Fruit fly (Drosophila melanogaster) whole organism, embryonic: Measurements from ENCODE around the gene mRpL30.

Experiments used
- CG10147 ChIP-seq: fragments of 200-800 bp; sonication (Bioruptor generic); optimal IDR thresholded peaks from 2 replicates; lab custom pipeline; 2019; ENCODE audit warnings: missing biosample characterization, mild to moderate bottlenecking, missing genetic modification characterization, moderate library complexity
- CG10431 ChIP-seq: fragments of 200-800 bp; sonication (Bioruptor generic); optimal IDR thresholded peaks from 3 replicates; lab custom pipeline; 2018; ENCODE audit warnings: missing biosample characterization, mild to moderate bottlenecking, missing genetic modification characterization
- CG12071 ChIP-seq: fragments of 200-800 bp; sonication (Bioruptor generic); optimal IDR thresholded peaks from 3 replicates; lab custom pipeline; 2018; ENCODE audit warnings: missing biosample characterization, mild to moderate bottlenecking, missing genetic modification characterization
- CG14860 ChIP-seq: fragments of 200-800 bp; sonication (Bioruptor generic); IDR thresholded peaks from 3 replicates; pipeline ENCODE4 v1.3.6; 2022; ENCODE audit warnings: missing biosample characterization, missing genetic modification characterization; ENCODE audit not compliant: partially characterized antibody
- CG1602 ChIP-seq: fragments of 200-800 bp; sonication (Bioruptor generic); optimal IDR thresholded peaks from 3 replicates; lab custom pipeline; 2016; ENCODE audit warnings: missing biosample characterization, missing genetic modification characterization
- CG1603 ChIP-seq: fragments of 200-800 bp; sonication (Bioruptor generic); optimal IDR thresholded peaks from 2 replicates; lab custom pipeline; 2019; ENCODE audit warnings: missing biosample characterization, mild to moderate bottlenecking, missing genetic modification characterization, moderate library complexity
- CG17385 ChIP-seq: fragments of 200-800 bp; sonication (Bioruptor generic); optimal IDR thresholded peaks from 3 replicates; lab custom pipeline; 2018; ENCODE audit warnings: missing biosample characterization, mild to moderate bottlenecking, missing genetic modification characterization
- CG1832 ChIP-seq: fragments of 200-800 bp; sonication (Bioruptor generic); optimal IDR thresholded peaks from 2 replicates; lab custom pipeline; 2017; ENCODE audit warnings: missing biosample characterization, mild to moderate bottlenecking, missing genetic modification characterization, inconsistent platforms
- CG2202 ChIP-seq: fragments of 200-800 bp; sonication (Bioruptor generic); optimal IDR thresholded peaks from 2 replicates; lab custom pipeline; 2018; ENCODE audit warnings: missing biosample characterization, mild to moderate bottlenecking, missing genetic modification characterization
- CG2889 ChIP-seq: fragments of 200-800 bp; sonication (Bioruptor generic); IDR thresholded peaks from 3 replicates; pipeline ENCODE4 v1.3.6; 2022; ENCODE audit warnings: missing biosample characterization, missing genetic modification characterization
- CG3281 ChIP-seq: fragments of 200-800 bp; sonication (Bioruptor generic); optimal IDR thresholded peaks from 3 replicates; lab custom pipeline; 2017; ENCODE audit warnings: missing biosample characterization, mild to moderate bottlenecking, missing genetic modification characterization
- CG33213 ChIP-seq: fragments of 200-800 bp; sonication (Bioruptor generic); optimal IDR thresholded peaks from 3 replicates; lab custom pipeline; 2016; ENCODE audit warnings: missing biosample characterization, missing genetic modification characterization
- CG3726 ChIP-seq: fragments of 200-800 bp; sonication (Bioruptor generic); IDR thresholded peaks from 3 replicates; pipeline ENCODE4, ENCODE4 v1.3.6; 2022; ENCODE audit warnings: missing biosample characterization, missing genetic modification characterization
- CG4360 ChIP-seq: fragments of 200-800 bp; sonication (Bioruptor generic); IDR thresholded peaks from 2 replicates; pipeline ENCODE4 v1.3.6; 2022; ENCODE audit warnings: missing biosample characterization, missing genetic modification characterization
- CG4730 ChIP-seq: fragments of 200-800 bp; sonication (Bioruptor generic); IDR thresholded peaks from 2 replicates; pipeline ENCODE4 v1.3.6; 2022; ENCODE audit warnings: missing biosample characterization, missing genetic modification characterization
- CG5245 ChIP-seq: fragments of 200-800 bp; sonication (Bioruptor generic); optimal IDR thresholded peaks from 3 replicates; lab custom pipeline; 2016; ENCODE audit warnings: missing biosample characterization, missing genetic modification characterization
- CG6813 ChIP-seq: fragments of 200-800 bp; sonication (Bioruptor generic); optimal IDR thresholded peaks from 2 replicates; lab custom pipeline; 2017; ENCODE audit warnings: missing biosample characterization, missing genetic modification characterization, mild to moderate bottlenecking, moderate library complexity, missing genetic modification reagents
- CG7372 ChIP-seq: fragments of 200-800 bp; sonication (Bioruptor generic); IDR thresholded peaks from 2 replicates; pipeline ENCODE4 v1.3.6; 2022; ENCODE audit warnings: missing biosample characterization, missing genetic modification characterization
- CG9797 ChIP-seq: fragments of 200-800 bp; sonication (Bioruptor generic); optimal IDR thresholded peaks from 3 replicates; lab custom pipeline; 2018; ENCODE audit warnings: missing biosample characterization, mild to moderate bottlenecking, missing genetic modification characterization
- CkIIα-i1 ChIP-seq: fragments of 200-800 bp; sonication (Bioruptor generic); IDR thresholded peaks from 2 replicates; pipeline ENCODE4 v1.3.6; 2022; ENCODE audit warnings: missing biosample characterization, missing genetic modification characterization
- D ChIP-seq, 2 experiments: fragments of 200-800 bp in 1 of 2; fragments of >200 bp in 1 of 2; sonication (Bioruptor generic) in 1 of 2; optimal IDR thresholded peaks; 2 replicates in 1 of 2; 3 replicates in 1 of 2; lab custom pipeline; 2017; ENCODE audit warnings: mild to moderate bottlenecking in 1 of 2, missing biosample characterization in 1 of 2, missing genetic modification characterization in 1 of 2, missing genetic modification reagents in 1 of 2
- Deaf1 ChIP-seq: fragments of 200-800 bp; optimal IDR thresholded peaks from 3 replicates; lab custom pipeline; 2019; ENCODE audit warnings: missing biosample characterization, mild to moderate bottlenecking, missing genetic modification characterization, moderate library complexity
- Dref ChIP-seq: fragments of 200-800 bp; sonication (Bioruptor generic); IDR thresholded peaks from 2 replicates; pipeline ENCODE4 v1.3.6; 2022; ENCODE audit warnings: missing biosample characterization, missing genetic modification characterization
- Drgx ChIP-seq: fragments of 200-800 bp; sonication (Bioruptor generic); IDR thresholded peaks from 2 replicates; pipeline ENCODE4 v1.3.6; 2022; ENCODE audit warnings: missing biosample characterization, missing genetic modification characterization
- ERR ChIP-seq: fragments of 200-800 bp; sonication (Bioruptor generic); optimal IDR thresholded peaks from 2 replicates; lab custom pipeline; 2016; ENCODE audit warnings: missing biosample characterization, missing genetic modification characterization
- Ets97D ChIP-seq: fragments of 200-800 bp; sonication (Bioruptor generic); optimal IDR thresholded peaks from 3 replicates; lab custom pipeline; 2016; ENCODE audit warnings: missing biosample characterization, missing genetic modification characterization
- H15 ChIP-seq: fragments of 200-800 bp; sonication (Bioruptor generic); IDR thresholded peaks from 3 replicates; pipeline ENCODE4 v1.3.6; 2022; ENCODE audit warnings: missing biosample characterization, missing genetic modification characterization
- HLH3B ChIP-seq: fragments of 200-800 bp; sonication (Bioruptor generic); IDR thresholded peaks from 2 replicates; pipeline ENCODE4 v1.3.6; 2022; ENCODE audit warnings: missing biosample characterization, missing genetic modification characterization
- Lim3 ChIP-seq: fragments of 200-800 bp; sonication (Bioruptor generic); IDR thresholded peaks from 2 replicates; pipeline ENCODE4 v1.3.6; 2022; ENCODE audit warnings: missing biosample characterization, missing genetic modification characterization
- NK7.1 ChIP-seq: fragments of 200-800 bp; sonication (Bioruptor generic); optimal IDR thresholded peaks from 3 replicates; lab custom pipeline; 2016; ENCODE audit warnings: missing biosample characterization, missing genetic modification characterization
- Oaz ChIP-seq: fragments of 200-800 bp; sonication (Bioruptor generic); IDR thresholded peaks from 2 replicates; pipeline ENCODE4 v1.3.6; 2022; ENCODE audit warnings: missing biosample characterization, missing genetic modification characterization
- Opbp ChIP-seq: fragments of 200-800 bp; sonication (Bioruptor generic); IDR thresholded peaks from 3 replicates; pipeline ENCODE4 v1.3.6; 2022; ENCODE audit warnings: missing biosample characterization, missing genetic modification characterization; ENCODE audit not compliant: partially characterized antibody
- Optix ChIP-seq: fragments of 200-800 bp; sonication (Bioruptor generic); IDR thresholded peaks from 3 replicates; pipeline ENCODE4 v1.3.6; 2022; ENCODE audit warnings: missing biosample characterization, missing genetic modification characterization
- PHDP ChIP-seq: fragments of 200-800 bp; sonication (Bioruptor generic); optimal IDR thresholded peaks from 3 replicates; lab custom pipeline; 2018; ENCODE audit warnings: missing biosample characterization, mild to moderate bottlenecking, missing genetic modification characterization, moderate library complexity
- Poxn ChIP-seq: fragments of 200-800 bp; sonication (Bioruptor generic); IDR thresholded peaks from 2 replicates; pipeline ENCODE4 v1.3.6; 2022; ENCODE audit warnings: missing biosample characterization, missing genetic modification characterization
- Sry-β ChIP-seq: fragments of 200-800 bp; sonication (Bioruptor generic); optimal IDR thresholded peaks from 2 replicates; lab custom pipeline; 2018; ENCODE audit warnings: missing biosample characterization, mild to moderate bottlenecking, missing genetic modification characterization, moderate library complexity
- Stat92E ChIP-seq, 3 experiments: fragments of >200 bp in 2 of 3; fragments of 200-800 bp in 1 of 3; sonication (Bioruptor generic) in 1 of 3; optimal IDR thresholded peaks; 2 replicates each; lab custom pipeline; 2017 to 2019; ENCODE audit warnings: missing biosample characterization in 3 of 3, missing genetic modification characterization in 3 of 3, mild to moderate bottlenecking in 1 of 3, moderate library complexity in 1 of 3
- YL-1 ChIP-seq: fragments of 200-800 bp; sonication (Bioruptor generic); optimal IDR thresholded peaks from 3 replicates; lab custom pipeline; 2017; ENCODE audit warnings: missing biosample characterization, mild to moderate bottlenecking, missing genetic modification characterization
- bigmax ChIP-seq: fragments of 200-800 bp; sonication (Bioruptor generic); optimal IDR thresholded peaks from 2 replicates; lab custom pipeline; 2018; ENCODE audit warnings: missing biosample characterization, mild to moderate bottlenecking, missing genetic modification characterization
- cg ChIP-seq: fragments of 200-800 bp; sonication (Bioruptor generic); optimal IDR thresholded peaks from 3 replicates; lab custom pipeline; 2019; ENCODE audit warnings: missing biosample characterization, mild to moderate bottlenecking, missing genetic modification characterization, moderate library complexity
- chm ChIP-seq: fragments of 200-800 bp; sonication (Bioruptor generic); IDR thresholded peaks from 2 replicates; pipeline ENCODE4 v1.3.6; 2022; ENCODE audit warnings: missing biosample characterization, missing genetic modification characterization
- ci ChIP-seq: fragments of 200-800 bp; sonication (Bioruptor generic); IDR thresholded peaks from 3 replicates; pipeline ENCODE4 v1.3.6; 2022; ENCODE audit warnings: missing biosample characterization, missing genetic modification characterization
- disco-r ChIP-seq: fragments of 200-800 bp; sonication (Bioruptor generic); optimal IDR thresholded peaks from 2 replicates; lab custom pipeline; 2016; ENCODE audit warnings: missing biosample characterization, missing genetic modification characterization
- kay ChIP-seq: fragments of 200-800 bp; sonication (Bioruptor generic); optimal IDR thresholded peaks from 2 replicates; lab custom pipeline; 2016; ENCODE audit warnings: missing biosample characterization, missing genetic modification characterization
- ken ChIP-seq: fragments of 200-800 bp; sonication (Bioruptor generic); IDR thresholded peaks from 3 replicates; pipeline ENCODE4 v1.3.6; 2022; ENCODE audit warnings: missing biosample characterization, missing genetic modification characterization
- ro ChIP-seq: fragments of 200-800 bp; sonication (Bioruptor generic); IDR thresholded peaks from 2 replicates; pipeline ENCODE4 v1.3.6; 2022; ENCODE audit warnings: missing biosample characterization, missing genetic modification characterization
- sd ChIP-seq: fragments of 200-800 bp; sonication (Bioruptor generic); optimal IDR thresholded peaks from 3 replicates; lab custom pipeline; 2018; ENCODE audit warnings: missing biosample characterization, mild to moderate bottlenecking, missing genetic modification characterization, moderate library complexity
- sens-2 ChIP-seq: fragments of 200-800 bp; sonication (Bioruptor generic); IDR thresholded peaks from 2 replicates; pipeline ENCODE4 v1.3.6; 2022; ENCODE audit warnings: missing biosample characterization, missing genetic modification characterization
- sug ChIP-seq: fragments of 200-800 bp; optimal IDR thresholded peaks from 2 replicates; lab custom pipeline; 2019; ENCODE audit warnings: missing biosample characterization, mild to moderate bottlenecking, missing genetic modification characterization, moderate library complexity
- zen2 ChIP-seq: fragments of 200-800 bp; sonication (Bioruptor generic); IDR thresholded peaks from 3 replicates; pipeline ENCODE4 v1.3.6; 2022; ENCODE audit warnings: missing biosample characterization, missing genetic modification characterization; ENCODE audit not compliant: partially characterized antibody

Gene mRpL30

DNA sequence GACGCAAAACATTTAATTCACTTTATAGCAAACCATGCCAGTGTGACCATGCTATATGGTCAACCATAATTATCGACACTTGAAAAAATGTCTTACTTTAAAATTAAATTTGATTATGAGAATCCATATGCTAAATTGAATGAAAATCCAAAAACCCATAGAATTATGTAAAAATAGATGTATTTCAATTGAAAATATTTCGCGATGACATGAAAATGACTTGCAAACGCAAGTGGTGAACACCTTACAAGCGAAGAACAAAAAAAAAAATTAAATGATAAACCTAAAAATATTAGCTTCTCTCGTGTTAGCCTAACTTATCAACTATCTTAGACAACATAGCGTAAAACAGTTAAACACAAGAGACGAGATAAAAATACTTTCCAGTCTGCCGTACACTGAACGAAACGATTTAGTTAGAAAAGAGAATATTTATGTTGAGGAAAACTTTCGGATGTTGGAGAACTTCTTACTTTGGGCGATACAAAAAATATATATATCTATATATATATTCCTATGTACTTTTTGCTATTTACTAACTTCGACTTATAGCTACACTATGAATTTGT is 32.2 kb downstream of the mRpL30 start (continued):
- TF ChIP-seq Poxn (GFP tag; lab: Robert Waterston, UW) (no peak), D (optimal IDR thresholded peaks at IDR 0.05; lab: Kevin White, UChicago) (no peak), D (GFP tag; optimal IDR thresholded peaks at IDR 0.05; lab: Kevin White, UChicago) (peak; percentile 45), CG9797 (GFP tag; lab: Kevin White, UChicago) (peak; percentile 62), CG17385 (peak; percentile 59), cg (GFP tag; lab: Kevin White, UChicago) (no peak), CG10147 (peak; percentile 44), kay (no peak), chm (no peak), CG7372 (no peak), CG2202 (tag; lab: Kevin White, UChicago) (no peak), CG5245 (GFP tag; lab: Kevin White, UChicago) (peak; percentile 13), CG12071 (GFP tag; lab: Kevin White, UChicago) (peak; percentile 17), Sry-β (GFP tag; lab: Kevin White, UChicago) (no peak), Oaz (GFP tag; lab: Robert Waterston, UW) (no peak), CG4360 (GFP tag; lab: Robert Waterston, UW) (no peak), CG33213 (GFP tag; lab: Kevin White, UChicago) (peak; percentile 11), Optix (no peak), CG3726 (no peak), sens-2 (no peak), CG10431 (GFP tag; lab: Kevin White, UChicago) (no peak), sug (no peak), Drgx (GFP tag; lab: Robert Waterston, UW) (peak; percentile 68), bigmax (GFP tag; lab: Kevin White, UChicago) (no peak), CkIIα-i1 (GFP tag; lab: Robert Waterston, UW) (no peak), CG1602 (GFP tag; lab: Kevin White, UChicago) (peak; percentile 51), CG14860 (GFP tag; lab: Robert Waterston, UW) (no peak), Dref (GFP tag; lab: Robert Waterston, UW) (no peak), ci (peak; percentile 27; the same call in 1 of the 3 replicates), CG2889 (GFP tag; lab: Robert Waterston, UW) (no peak), HLH3B (GFP tag; lab: Robert Waterston, UW) (peak; percentile 49; the same call in 1 of the 2 replicates), CG6813 (GFP tag; lab: Kevin White, UChicago) (no peak), YL-1 (GFP tag; lab: Kevin White, UChicago) (no peak), ro (no peak), Stat92E (GFP tag; optimal IDR thresholded peaks at IDR 0.05; lab: Kevin White, UChicago) (no peak), H15 (GFP tag; lab: Robert Waterston, UW) (0 out of 3 replicates have a peak, but pooled peaks have one; percentile 45), ken (GFP tag; lab: Robert Waterston, UW) (no peak; the same call in 2 of the 3 replicates), Deaf1 (tag; lab: Kevin White, UChicago) (no peak), CG1603 (no peak), Ets97D (GFP tag; lab: Kevin White, UChicago) (peak; percentile 54), CG4730 (GFP tag; lab: Robert Waterston, UW) (0 out of 2 replicates have a peak, but pooled peaks have one; percentile 19), PHDP (tag; lab: Kevin White, UChicago) (peak; percentile 60), NK7.1 (GFP tag; lab: Kevin White, UChicago) (no peak), Opbp (GFP tag; lab: Robert Waterston, UW) (no peak), ERR (GFP tag; lab: Kevin White, UChicago) (no peak), CG1832 (GFP tag; lab: Kevin White, UChicago) (no peak), CG3281 (peak; percentile 50), disco-r (GFP tag; lab: Kevin White, UChicago) (peak; percentile 9), Lim3 (GFP tag; lab: Robert Waterston, UW) (no peak), zen2 (GFP tag; lab: Robert Waterston, UW) (no peak), sd (tag; lab: Kevin White, UChicago) (no peak)
